Fruit fly (Drosophila melanogaster) whole organism, embryonic: ENCODE results near the gene aph-1.
A peak's percentile ranks its signal among the peaks of the same experiment; 100 is the strongest.

Experiments
- ATbp ChIP-seq: fragments of 200-800 bp; sonication (Bioruptor generic); optimal IDR thresholded peaks from 2 replicates; lab custom pipeline; 2017; ENCODE audit warnings: missing biosample characterization, mild to moderate bottlenecking, missing genetic modification characterization, missing genetic modification reagents
- CG10274 ChIP-seq: fragments of 200-800 bp; sonication (Bioruptor generic); optimal IDR thresholded peaks from 3 replicates; lab custom pipeline; 2017; ENCODE audit warnings: missing biosample characterization, mild to moderate bottlenecking, missing genetic modification characterization
- CG10431 ChIP-seq: fragments of 200-800 bp; sonication (Bioruptor generic); optimal IDR thresholded peaks from 3 replicates; lab custom pipeline; 2018; ENCODE audit warnings: missing biosample characterization, mild to moderate bottlenecking, missing genetic modification characterization
- CG12299 ChIP-seq: fragments of 200-800 bp; sonication (Bioruptor generic); optimal IDR thresholded peaks from 2 replicates; lab custom pipeline; 2018; ENCODE audit warnings: missing biosample characterization, mild to moderate bottlenecking, missing genetic modification characterization
- CG12659 ChIP-seq: fragments of 200-800 bp; sonication (Bioruptor generic); optimal IDR thresholded peaks from 3 replicates; lab custom pipeline; 2017; ENCODE audit warnings: mild to moderate bottlenecking, missing biosample characterization, missing genetic modification reagents, missing genetic modification characterization
- CG13624 ChIP-seq: fragments of 200-800 bp; sonication (Bioruptor generic); optimal IDR thresholded peaks from 2 replicates; lab custom pipeline; 2016; ENCODE audit warnings: missing biosample characterization, missing genetic modification characterization
- CG1647 ChIP-seq: fragments of 200-800 bp; sonication (Bioruptor generic); optimal IDR thresholded peaks from 3 replicates; lab custom pipeline; 2016; ENCODE audit warnings: missing biosample characterization, missing genetic modification characterization
- CG17359 ChIP-seq: fragments of 200-800 bp; sonication (Bioruptor generic); optimal IDR thresholded peaks from 3 replicates; lab custom pipeline; 2018; ENCODE audit warnings: missing biosample characterization, mild to moderate bottlenecking, missing genetic modification characterization, moderate library complexity
- CG18764 ChIP-seq: fragments of 200-800 bp; sonication (Bioruptor generic); optimal IDR thresholded peaks from 3 replicates; lab custom pipeline; 2016; ENCODE audit warnings: missing biosample characterization, missing genetic modification characterization
- CG31441 ChIP-seq: fragments of 200-800 bp; sonication (Bioruptor generic); IDR thresholded peaks from 2 replicates; pipeline ENCODE4 v1.3.6; 2022; ENCODE audit warnings: missing biosample characterization, missing genetic modification characterization
- CG3281 ChIP-seq: fragments of 200-800 bp; sonication (Bioruptor generic); optimal IDR thresholded peaks from 3 replicates; lab custom pipeline; 2017; ENCODE audit warnings: missing biosample characterization, mild to moderate bottlenecking, missing genetic modification characterization
- CG4404 ChIP-seq: fragments of 200-800 bp; sonication (Bioruptor generic); IDR thresholded peaks from 2 replicates; pipeline ENCODE4 v1.3.6; 2022; ENCODE audit warnings: missing biosample characterization, missing genetic modification characterization
- CG4730 ChIP-seq: fragments of 200-800 bp; sonication (Bioruptor generic); IDR thresholded peaks from 2 replicates; pipeline ENCODE4 v1.3.6; 2022; ENCODE audit warnings: missing biosample characterization, missing genetic modification characterization
- CG6683 ChIP-seq: fragments of 200-800 bp; sonication (Bioruptor generic); optimal IDR thresholded peaks from 2 replicates; lab custom pipeline; 2017; ENCODE audit warnings: missing biosample characterization, mild to moderate bottlenecking, missing genetic modification characterization, missing genetic modification reagents
- CG6689 ChIP-seq: fragments of 200-800 bp; sonication (Bioruptor generic); IDR thresholded peaks from 2 replicates; pipeline ENCODE4 v1.3.6; 2022; ENCODE audit warnings: missing biosample characterization, missing genetic modification characterization
- CG7556 ChIP-seq: fragments of 200-800 bp; sonication (Bioruptor generic); optimal IDR thresholded peaks from 2 replicates; lab custom pipeline; 2017; ENCODE audit warnings: missing biosample characterization, mild to moderate bottlenecking, missing genetic modification characterization
- CG9437 ChIP-seq: fragments of 200-800 bp; sonication (Bioruptor generic); optimal IDR thresholded peaks from 2 replicates; lab custom pipeline; 2018; ENCODE audit warnings: missing biosample characterization, mild to moderate bottlenecking, missing genetic modification characterization
- CG9727 ChIP-seq: fragments of 200-800 bp; sonication (Bioruptor generic); optimal IDR thresholded peaks from 3 replicates; lab custom pipeline; 2017; ENCODE audit warnings: missing biosample characterization, mild to moderate bottlenecking, missing genetic modification characterization
- Dip3 ChIP-seq: fragments of 200-800 bp; sonication (Bioruptor generic); optimal IDR thresholded peaks from 3 replicates; lab custom pipeline; 2016; ENCODE audit warnings: missing biosample characterization, missing genetic modification characterization
- Drgx ChIP-seq: fragments of 200-800 bp; sonication (Bioruptor generic); IDR thresholded peaks from 2 replicates; pipeline ENCODE4 v1.3.6; 2022; ENCODE audit warnings: missing biosample characterization, missing genetic modification characterization
- E2f2 ChIP-seq: fragments of 200-800 bp; sonication (Bioruptor generic); IDR thresholded peaks from 2 replicates; pipeline ENCODE4 v1.3.6; 2022; ENCODE audit warnings: missing biosample characterization, missing genetic modification characterization
- Ets65A ChIP-seq: fragments of 200-800 bp; sonication (Bioruptor generic); peaks from one replicate; lab custom pipeline; 2016; ENCODE audit warnings: missing biosample characterization, missing genetic modification characterization
- Fer1 ChIP-seq: fragments of 200-800 bp; sonication (Bioruptor generic); optimal IDR thresholded peaks from 2 replicates; lab custom pipeline; 2017; ENCODE audit warnings: missing biosample characterization, mild to moderate bottlenecking, missing genetic modification characterization
- GATAe ChIP-seq: fragments of 200-800 bp; sonication (Bioruptor generic); conservative IDR thresholded peaks from 2 replicates; pipeline ENCODE4 v1.3.6; 2022; ENCODE audit warnings: missing biosample characterization, missing genetic modification characterization
- HLH54F ChIP-seq: fragments of 200-800 bp; sonication (Bioruptor generic); optimal IDR thresholded peaks from 3 replicates; lab custom pipeline; 2016; ENCODE audit warnings: missing biosample characterization, missing genetic modification characterization
- HmgZ ChIP-seq: fragments of 200-800 bp; sonication (Bioruptor generic); optimal IDR thresholded peaks from 2 replicates; lab custom pipeline; 2018; ENCODE audit warnings: missing biosample characterization, mild to moderate bottlenecking, missing genetic modification characterization
- Hr3 ChIP-seq: fragments of 200-800 bp; sonication (Bioruptor generic); optimal IDR thresholded peaks from 3 replicates; lab custom pipeline; 2016; ENCODE audit warnings: missing biosample characterization, missing genetic modification characterization
- Hr51 ChIP-seq, 2 experiments: fragments of 200-800 bp; sonication (Bioruptor generic); optimal IDR thresholded peaks; 2 replicates in 1 of 2; 3 replicates in 1 of 2; lab custom pipeline; 2016 to 2018; ENCODE audit warnings: missing biosample characterization in 2 of 2, missing genetic modification characterization in 2 of 2, mild to moderate bottlenecking in 1 of 2, moderate library complexity in 1 of 2
- Hsf ChIP-seq: fragments of 200-800 bp; sonication (Bioruptor generic); optimal IDR thresholded peaks from 3 replicates; lab custom pipeline; 2016; ENCODE audit warnings: missing biosample characterization, missing genetic modification characterization
- Mrtf ChIP-seq: fragments of 200-800 bp; sonication (Bioruptor generic); IDR thresholded peaks from 3 replicates; pipeline ENCODE4 v1.3.6; 2022; ENCODE audit warnings: missing biosample characterization, missing genetic modification characterization
- Nf-YC ChIP-seq: fragments of 200-800 bp; optimal IDR thresholded peaks from 3 replicates; lab custom pipeline; 2019; ENCODE audit warnings: missing biosample characterization, mild to moderate bottlenecking, missing genetic modification characterization, moderate library complexity
- Oli ChIP-seq: fragments of 200-800 bp; sonication (Bioruptor generic); optimal IDR thresholded peaks from 2 replicates; lab custom pipeline; 2018; ENCODE audit warnings: missing biosample characterization, mild to moderate bottlenecking, missing genetic modification characterization, moderate library complexity
- Usf ChIP-seq: fragments of 200-800 bp; sonication (Bioruptor generic); optimal IDR thresholded peaks from 2 replicates; lab custom pipeline; 2017; ENCODE audit warnings: missing genotype, missing biosample characterization, missing genetic modification characterization
- aop ChIP-seq: fragments of 200-800 bp; sonication (Bioruptor generic); IDR thresholded peaks from 2 replicates; pipeline ENCODE4 v1.3.6; 2022; ENCODE audit warnings: missing biosample characterization, missing genetic modification characterization
- bigmax ChIP-seq: fragments of 200-800 bp; sonication (Bioruptor generic); optimal IDR thresholded peaks from 2 replicates; lab custom pipeline; 2018; ENCODE audit warnings: missing biosample characterization, mild to moderate bottlenecking, missing genetic modification characterization
- cad ChIP-seq: fragments of >200 bp; optimal IDR thresholded peaks from 2 replicates; lab custom pipeline; 2017; ENCODE audit warnings: missing biosample characterization, missing genetic modification characterization
- chif ChIP-seq, 2 experiments: fragments of 200-800 bp; sonication (Bioruptor generic); optimal IDR thresholded peaks; 3 replicates each; lab custom pipeline; 2016; ENCODE audit warnings: missing biosample characterization in 2 of 2, missing genetic modification characterization in 2 of 2
- dysf ChIP-seq: fragments of 200-800 bp; sonication (Bioruptor generic); IDR thresholded peaks from 3 replicates; pipeline ENCODE4 v1.3.6; 2022; ENCODE audit warnings: missing biosample characterization, missing genetic modification characterization
- ewg ChIP-seq: fragments of 200-800 bp; sonication (Bioruptor generic); optimal IDR thresholded peaks from 3 replicates; lab custom pipeline; 2017; ENCODE audit warnings: mild to moderate bottlenecking, missing biosample characterization, missing genetic modification reagents, missing genetic modification characterization
- fd3F ChIP-seq: fragments of 200-800 bp; sonication (Bioruptor generic); optimal IDR thresholded peaks from 2 replicates; lab custom pipeline; 2018; ENCODE audit warnings: missing biosample characterization, mild to moderate bottlenecking, missing genetic modification characterization, moderate library complexity
- gro ChIP-seq: fragments of 200-800 bp; sonication (Bioruptor generic); optimal IDR thresholded peaks from 2 replicates; lab custom pipeline; 2016; ENCODE audit warnings: missing biosample characterization, missing genetic modification characterization
- gsb ChIP-seq: fragments of 200-800 bp; sonication (Bioruptor generic); IDR thresholded peaks from 2 replicates; pipeline ENCODE4 v1.3.6; 2022; ENCODE audit warnings: missing biosample characterization, missing genetic modification characterization
- mam ChIP-seq: fragments of 200-800 bp; sonication (Bioruptor generic); optimal IDR thresholded peaks from 3 replicates; lab custom pipeline; 2016; ENCODE audit warnings: missing biosample characterization, missing genetic modification characterization
- mld ChIP-seq: fragments of 200-800 bp; sonication (Bioruptor generic); IDR thresholded peaks from 3 replicates; pipeline ENCODE4 v1.3.6; 2022; ENCODE audit warnings: missing biosample characterization, missing genetic modification characterization; ENCODE audit not compliant: partially characterized antibody
- nmo ChIP-seq: fragments of 200-800 bp; sonication (Bioruptor generic); optimal IDR thresholded peaks from 2 replicates; lab custom pipeline; 2018; ENCODE audit warnings: missing biosample characterization, mild to moderate bottlenecking, missing genetic modification characterization, moderate library complexity
- pho ChIP-seq: fragments of 200-800 bp; sonication (Bioruptor generic); optimal IDR thresholded peaks from 2 replicates; lab custom pipeline; 2016; ENCODE audit warnings: missing biosample characterization, missing genetic modification characterization
- phol ChIP-seq: fragments of 200-800 bp; sonication (Bioruptor generic); optimal IDR thresholded peaks from 3 replicates; lab custom pipeline; 2018; ENCODE audit warnings: missing biosample characterization, mild to moderate bottlenecking, missing genetic modification characterization, moderate library complexity
- pnt ChIP-seq: fragments of 200-800 bp; sonication (Bioruptor generic); optimal IDR thresholded peaks from 3 replicates; lab custom pipeline; 2016; ENCODE audit warnings: missing biosample characterization, missing genetic modification characterization
- sqz ChIP-seq: fragments of 200-800 bp; sonication (Bioruptor generic); optimal IDR thresholded peaks from 3 replicates; lab custom pipeline; 2018; ENCODE audit warnings: missing biosample characterization, mild to moderate bottlenecking, missing genetic modification characterization
- tgo ChIP-seq: fragments of 200-800 bp; sonication (Bioruptor generic); IDR thresholded peaks from 3 replicates; pipeline ENCODE4 v1.3.6; 2022; ENCODE audit warnings: missing biosample characterization, missing genetic modification characterization
- vfl ChIP-seq: fragments of 200-800 bp; sonication (Bioruptor generic); optimal IDR thresholded peaks from 2 replicates; lab custom pipeline; 2016; ENCODE audit warnings: missing biosample characterization, missing genetic modification characterization

aph-1 gene

dm6 chr2L:2734215-2734614 is 31.8 kb upstream of the aph-1 start (continued):
- TF ChIP-seq pho (GFP tag; lab: Kevin White, UChicago), result peak; percentile 76
- TF ChIP-seq Nf-YC, result no peak
- TF ChIP-seq Mrtf (GFP tag; lab: Robert Waterston, UW), result 0 out of 3 replicates have a peak, but pooled peaks have one; percentile 22
- TF ChIP-seq mam (GFP tag; lab: Kevin White, UChicago), result peak; percentile 60
- no peak for TF ChIP-seq Ets65A (GFP tag; lab: Kevin White, UChicago)
- peak; percentile 49 for TF ChIP-seq HLH54F (GFP tag; lab: Kevin White, UChicago)
- peak in 1 of 2 experiments; percentile 4 for TF ChIP-seq chif (GFP tag; optimal IDR thresholded peaks at IDR 0.05; lab: Kevin White, UChicago)
- peak; percentile 73 for TF ChIP-seq Drgx (GFP tag; lab: Robert Waterston, UW)
- peak; percentile 28; the same call in 1 of the 2 replicates for TF ChIP-seq E2f2 (GFP tag; lab: Robert Waterston, UW)
- TF ChIP-seq CG13624 (GFP tag; lab: Kevin White, UChicago), result peak; percentile 67
- TF ChIP-seq CG9437, result no peak
- TF ChIP-seq vfl (GFP tag; lab: Kevin White, UChicago), result peak; percentile 24
- peak; percentile 66 for TF ChIP-seq CG9727 (GFP tag; lab: Kevin White, UChicago)
- no peak for TF ChIP-seq CG10431
- TF ChIP-seq fd3F (GFP tag; lab: Kevin White, UChicago), result peak; percentile 45
- no peak for TF ChIP-seq GATAe (GFP tag; lab: Robert Waterston, UW)
- TF ChIP-seq CG12659 (GFP tag; lab: Kevin White, UChicago), result peak; percentile 56
- peak; percentile 28 for TF ChIP-seq phol
- no peak for TF ChIP-seq ATbp (GFP tag; lab: Kevin White, UChicago)
- peak; percentile 33 for TF ChIP-seq nmo (GFP tag; lab: Kevin White, UChicago)
- TF ChIP-seq CG6689, result peak; percentile 41
- peak; percentile 38 for TF ChIP-seq Oli
- TF ChIP-seq cad, result no peak
- no peak for TF ChIP-seq pnt (GFP tag; lab: Kevin White, UChicago)
- peak; percentile 49; the same call in 1 of the 2 replicates for TF ChIP-seq CG4404 (GFP tag; lab: Robert Waterston, UW)
- peak; percentile 42 for TF ChIP-seq CG7556 (GFP tag; lab: Kevin White, UChicago)
- TF ChIP-seq CG10274 (GFP tag; lab: Kevin White, UChicago), result no peak
- no peak for TF ChIP-seq bigmax (GFP tag; lab: Kevin White, UChicago)
- peak; percentile 18 to 62 for TF ChIP-seq Hr51 (GFP tag; optimal IDR thresholded peaks at IDR 0.05; lab: Kevin White, UChicago)
- TF ChIP-seq gro (GFP tag; lab: Kevin White, UChicago), result peak; percentile 64
- no peak for TF ChIP-seq CG4730
- no peak for TF ChIP-seq ewg
- no peak for TF ChIP-seq CG6683 (GFP tag; lab: Kevin White, UChicago)
- TF ChIP-seq CG31441 (GFP tag; lab: Robert Waterston, UW), result peak; percentile 42
- peak; percentile 3 for TF ChIP-seq Hr3 (GFP tag; lab: Kevin White, UChicago)
- no peak for TF ChIP-seq aop (GFP tag; lab: Robert Waterston, UW)
- TF ChIP-seq CG1647, result no peak
- no peak for TF ChIP-seq CG12299 (tag; lab: Kevin White, UChicago)
- peak; percentile 69; the same call in 2 of the 3 replicates for TF ChIP-seq dysf (GFP tag; lab: Robert Waterston, UW)
- peak; percentile 43 for TF ChIP-seq Usf (GFP tag; lab: Kevin White, UChicago)
- no peak for TF ChIP-seq sqz (GFP tag; lab: Kevin White, UChicago)
- no peak for TF ChIP-seq mld
- TF ChIP-seq Hsf (GFP tag; lab: Kevin White, UChicago), result peak; percentile 24
- TF ChIP-seq CG17359, result peak; percentile 17
- TF ChIP-seq Fer1, result peak; percentile 69
- TF ChIP-seq HmgZ (tag; lab: Kevin White, UChicago), result peak; percentile 17
- TF ChIP-seq CG3281 (GFP tag; lab: Kevin White, UChicago), result peak; percentile 85
- TF ChIP-seq tgo (GFP tag; lab: Robert Waterston, UW), result peak; percentile 22; the same call in 2 of the 3 replicates
- TF ChIP-seq gsb (GFP tag; lab: Robert Waterston, UW), result peak; percentile 35
- TF ChIP-seq Dip3, result peak; percentile 58
- no peak for TF ChIP-seq CG18764 (GFP tag; lab: Kevin White, UChicago)
